Worm (Caenorhabditis elegans): Measurements from ENCODE around the gene C41H7.2.

ce11 chrII:3056266-3056872, 41.8 kb downstream of the C41H7.2 start, which contains the start of gene lin-8:
- TF ChIP-seq alr-1 (tag; optimal IDR thresholded peaks at IDR 0.05; ENCODE audit: borderline replicate concordance) (no peak), ama-1 (optimal IDR thresholded peaks at IDR 0.05) (no peak), pqm-1 (tag; optimal IDR thresholded peaks at IDR 0.05) (no peak), ceh-8 (GFP tag; optimal IDR thresholded peaks at IDR 0.05) (no peak), nhr-90 (tag; optimal IDR thresholded peaks at IDR 0.05; ENCODE audit: poor library complexity) (no peak), nhr-237 (tag; optimal IDR thresholded peaks at IDR 0.05) (no peak), blmp-1 (tag; optimal IDR thresholded peaks at IDR 0.05) (no peak), zag-1 (tag; optimal IDR thresholded peaks at IDR 0.05) (no peak), pax-3 (tag; optimal IDR thresholded peaks at IDR 0.05) (no peak), vab-15 (tag; optimal IDR thresholded peaks at IDR 0.05) (no peak), ztf-11 (tag; optimal IDR thresholded peaks at IDR 0.05) (no peak), lsy-2 (tag; optimal IDR thresholded peaks at IDR 0.05) (no peak), lin-15B (tag; optimal IDR thresholded peaks at IDR 0.05) (no peak)

Measured in whole organism, L1 larva.